Worm (Caenorhabditis elegans) whole organism, L4 larva: Measurements from ENCODE around the gene lgc-17.

ENCODE experiments used
- D1046.2 ChIP-seq: fragments of 200-800 bp; sonication (Bioruptor generic); IDR thresholded peaks from 2 replicates; pipeline ENCODE4 v1.3.6; 2022; ENCODE audit warnings: missing genetic modification characterization, missing compliant biosample characterization
- F26F4.8 ChIP-seq: fragments of 200-800 bp; sonication (Bioruptor generic); conservative IDR thresholded peaks from 2 replicates; pipeline ENCODE4 v1.3.6; 2022; ENCODE audit warnings: missing genetic modification characterization, missing compliant biosample characterization
- F37D6.2 ChIP-seq: sonication (generic microtip); optimal IDR thresholded peaks from 2 replicates; lab custom pipeline; 2016; ENCODE audit warnings: mild to moderate bottlenecking, missing genetic modification characterization, missing compliant biosample characterization
- F49E8.2 ChIP-seq: sonication (generic microtip); optimal IDR thresholded peaks from 2 replicates; lab custom pipeline; 2016; ENCODE audit warnings: missing compliant biosample characterization, mild to moderate bottlenecking, missing genetic modification characterization, borderline replicate concordance
- R02D3.7 ChIP-seq: fragments of 150-350 bp; sonication (generic microtip); optimal IDR thresholded peaks from 3 replicates; lab custom pipeline; 2014; ENCODE audit warnings: missing biosample characterization, missing genetic modification characterization
- Y105C5A.15 ChIP-seq: fragments of 200-800 bp; sonication (Bioruptor generic); IDR thresholded peaks from 2 replicates; pipeline ENCODE4 v1.3.6; 2022; ENCODE audit warnings: missing genetic modification characterization, missing compliant biosample characterization
- Y48G9A.11 ChIP-seq: fragments of 200-800 bp; sonication (Bioruptor generic); IDR thresholded peaks from 2 replicates; pipeline ENCODE4 v1.3.6; 2022; ENCODE audit warnings: missing genetic modification reagents, missing genetic modification characterization, missing compliant biosample characterization
- Y75B8A.6 ChIP-seq: fragments of 200-800 bp; sonication (Bioruptor generic); IDR thresholded peaks from 2 replicates; pipeline ENCODE4 v1.3.6; 2022; ENCODE audit warnings: missing genetic modification reagents, missing genetic modification characterization, missing compliant biosample characterization
- ZK546.5 ChIP-seq, 2 experiments: sonication (generic microtip); optimal IDR thresholded peaks; 2 replicates each; lab custom pipeline; 2017; ENCODE audit warnings: missing biosample characterization in 2 of 2, missing genetic modification characterization in 2 of 2
- aha-1 ChIP-seq: fragments of 150-350 bp; peaks from one replicate; lab custom pipeline; 2014; ENCODE audit warnings: missing biosample characterization, missing genetic modification characterization
- arid-1 ChIP-seq: fragments of 200-800 bp; sonication (Bioruptor generic); conservative IDR thresholded peaks from 2 replicates; pipeline ENCODE4 v1.3.6; 2022; ENCODE audit warnings: missing genetic modification reagents, missing genetic modification characterization, missing compliant biosample characterization
- attf-4 ChIP-seq: sonication (generic microtip); optimal IDR thresholded peaks from 3 replicates; lab custom pipeline; 2017; ENCODE audit warnings: missing biosample characterization, missing genetic modification characterization
- ceh-20 ChIP-seq: fragments of 200-800 bp; sonication (Bioruptor generic); IDR thresholded peaks from 2 replicates; pipeline ENCODE4 v1.3.6; 2022; ENCODE audit warnings: missing genetic modification reagents, missing genetic modification characterization, missing compliant biosample characterization
- ceh-32 ChIP-seq: sonication (generic microtip); optimal IDR thresholded peaks from 2 replicates; lab custom pipeline; 2016; ENCODE audit warnings: mild to moderate bottlenecking, missing genetic modification characterization, missing compliant biosample characterization; ENCODE audit not compliant: poor library complexity
- ceh-44 ChIP-seq: fragments of 200-800 bp; sonication (Bioruptor generic); IDR thresholded peaks from 2 replicates; pipeline ENCODE4 v1.3.6; 2022; ENCODE audit warnings: missing genetic modification reagents, missing genetic modification characterization, missing compliant biosample characterization
- ceh-82 ChIP-seq: sonication (generic microtip); optimal IDR thresholded peaks from 2 replicates; lab custom pipeline; 2017; ENCODE audit warnings: missing biosample characterization, missing genetic modification characterization
- cey-2 ChIP-seq: sonication (generic microtip); optimal IDR thresholded peaks from 3 replicates; lab custom pipeline; 2017; ENCODE audit warnings: missing genetic modification characterization, mild to moderate bottlenecking, missing compliant biosample characterization, antibody characterized with exemption, borderline replicate concordance; ENCODE audit not compliant: insufficient read depth
- dmd-9 ChIP-seq: fragments of 200-800 bp; sonication (Bioruptor generic); IDR thresholded peaks from 2 replicates; pipeline ENCODE4 v1.3.6; 2022; ENCODE audit warnings: missing genetic modification reagents, missing genetic modification characterization, missing compliant biosample characterization
- dpl-1 ChIP-seq: fragments of 150-350 bp; optimal IDR thresholded peaks from 2 replicates; lab custom pipeline; 2014; ENCODE audit warnings: missing biosample characterization, missing genetic modification reagents, missing genetic modification characterization
- egl-27 ChIP-seq: sonication (generic microtip); optimal IDR thresholded peaks from 3 replicates; lab custom pipeline; 2017; ENCODE audit warnings: missing biosample characterization, missing genetic modification reagents, missing genetic modification characterization
- egl-43 ChIP-seq: fragments of 200-800 bp; sonication (Bioruptor generic); IDR thresholded peaks from 2 replicates; pipeline ENCODE4 v1.3.6; 2022; ENCODE audit warnings: missing genetic modification reagents, missing genetic modification characterization, missing compliant biosample characterization
- hlh-11 ChIP-seq: fragments of 200-800 bp; sonication (Bioruptor generic); optimal IDR thresholded peaks from 2 replicates; lab custom pipeline; 2018; ENCODE audit warnings: mild to moderate bottlenecking, missing genetic modification characterization, missing compliant biosample characterization
- hmg-1.1 ChIP-seq: fragments of 200-800 bp; sonication (Bioruptor generic); IDR thresholded peaks from 2 replicates; pipeline ENCODE4 v1.3.6; 2022; ENCODE audit warnings: missing genetic modification reagents, missing genetic modification characterization, missing compliant biosample characterization
- lin-1 ChIP-seq: fragments of 200-800 bp; sonication (Bioruptor generic); IDR thresholded peaks from 2 replicates; pipeline ENCODE4 v1.3.6; 2022; ENCODE audit warnings: missing genetic modification reagents, missing genetic modification characterization, missing compliant biosample characterization
- lin-15B ChIP-seq: fragments of 150-350 bp; sonication (generic microtip); optimal IDR thresholded peaks from 3 replicates; lab custom pipeline; 2014; ENCODE audit warnings: missing biosample characterization, missing genetic modification characterization
- lin-29 ChIP-seq: fragments of 200-800 bp; sonication (Bioruptor generic); IDR thresholded peaks from 2 replicates; pipeline ENCODE4 v1.3.6; 2022; ENCODE audit warnings: missing genetic modification reagents, missing genetic modification characterization, missing compliant biosample characterization
- lir-3 ChIP-seq: sonication (generic microtip); optimal IDR thresholded peaks from 2 replicates; lab custom pipeline; 2016; ENCODE audit warnings: mild to moderate bottlenecking, missing genetic modification characterization, missing compliant biosample characterization
- madf-9 ChIP-seq: fragments of 200-800 bp; sonication (Bioruptor generic); conservative IDR thresholded peaks from 2 replicates; pipeline ENCODE4 v1.3.6; 2022; ENCODE audit warnings: missing genetic modification reagents, missing genetic modification characterization, missing compliant biosample characterization
- mdl-1 ChIP-seq, 2 experiments: fragments of 150-350 bp in 1 of 2; sonication (generic microtip) in 1 of 2; optimal IDR thresholded peaks; 2 replicates each; lab custom pipeline; 2014 to 2017; ENCODE audit warnings: missing biosample characterization in 2 of 2, missing genetic modification characterization in 2 of 2
- mes-2 ChIP-seq: sonication (generic microtip); optimal IDR thresholded peaks from 2 replicates; lab custom pipeline; 2016; ENCODE audit warnings: missing genotype, mild to moderate bottlenecking, missing genetic modification characterization, missing compliant biosample characterization; ENCODE audit not compliant: poor library complexity, severe bottlenecking
- nhr-237 ChIP-seq: sonication (generic microtip); optimal IDR thresholded peaks from 2 replicates; lab custom pipeline; 2017; ENCODE audit warnings: missing biosample characterization, missing genetic modification characterization
- nhr-42 ChIP-seq: fragments of 200-800 bp; sonication (Bioruptor generic); IDR thresholded peaks from 2 replicates; pipeline ENCODE4 v1.3.6; 2022; ENCODE audit warnings: missing genetic modification characterization, missing compliant biosample characterization
- nhr-48 ChIP-seq: sonication (generic microtip); optimal IDR thresholded peaks from 2 replicates; lab custom pipeline; 2016; ENCODE audit warnings: mild to moderate bottlenecking, missing genetic modification characterization, missing compliant biosample characterization
- nhr-6 ChIP-seq: fragments of 150-350 bp; optimal IDR thresholded peaks from 2 replicates; lab custom pipeline; 2014; ENCODE audit warnings: missing biosample characterization, missing genetic modification characterization
- nhr-76 ChIP-seq: fragments of 150-350 bp; optimal IDR thresholded peaks from 2 replicates; lab custom pipeline; 2014; ENCODE audit warnings: missing biosample characterization, missing genetic modification characterization
- pha-4 ChIP-seq, 2 experiments: fragments of 150-350 bp in 1 of 2; fragments of 200-800 bp in 1 of 2; sonication (Bioruptor generic) in 1 of 2; IDR thresholded peaks in 1 of 2; optimal IDR thresholded peaks in 1 of 2; 2 replicates each; pipeline versions ENCODE4 v1.3.6 to Lab custom; 2014 to 2022; ENCODE audit warnings: missing genetic modification characterization in 2 of 2, missing genetic modification reagents in 2 of 2, missing biosample characterization in 1 of 2, missing compliant biosample characterization in 1 of 2
- php-3 ChIP-seq: fragments of 200-800 bp; sonication (Bioruptor generic); IDR thresholded peaks from 2 replicates; pipeline ENCODE4 v1.3.6; 2022; ENCODE audit warnings: missing genetic modification reagents, missing genetic modification characterization, missing compliant biosample characterization
- pqm-1 ChIP-seq: sonication (generic microtip); optimal IDR thresholded peaks from 2 replicates; lab custom pipeline; 2017; ENCODE audit warnings: missing biosample characterization, missing genetic modification characterization
- rbr-2 ChIP-seq: sonication (generic microtip); optimal IDR thresholded peaks from 2 replicates; lab custom pipeline; 2016; ENCODE audit warnings: missing genotype, missing genetic modification characterization, missing compliant biosample characterization
- sdz-12 ChIP-seq: fragments of 200-800 bp; sonication (Bioruptor generic); optimal IDR thresholded peaks from 2 replicates; lab custom pipeline; 2018; ENCODE audit warnings: mild to moderate bottlenecking, missing genetic modification characterization, missing compliant biosample characterization
- set-16 ChIP-seq: fragments of 200-800 bp; sonication (Bioruptor generic); IDR thresholded peaks from 2 replicates; pipeline ENCODE4 v1.3.6; 2022; ENCODE audit warnings: missing genetic modification reagents, missing genetic modification characterization, missing compliant biosample characterization
- snpc-4 ChIP-seq: fragments of 150-350 bp; optimal IDR thresholded peaks from 2 replicates; lab custom pipeline; 2014; ENCODE audit warnings: missing biosample characterization, missing genetic modification characterization
- tag-97 ChIP-seq: fragments of 200-800 bp; sonication (Bioruptor generic); IDR thresholded peaks from 2 replicates; pipeline ENCODE4 v1.3.6; 2022; ENCODE audit warnings: missing genetic modification characterization, missing compliant biosample characterization
- unc-130 ChIP-seq: sonication (generic microtip); optimal IDR thresholded peaks from 2 replicates; lab custom pipeline; 2016; ENCODE audit warnings: missing genetic modification reagents, missing genetic modification characterization, missing compliant biosample characterization
- vab-7 ChIP-seq: fragments of 200-800 bp; sonication (Bioruptor generic); IDR thresholded peaks from 2 replicates; pipeline ENCODE4 v1.3.6; 2022; ENCODE audit warnings: missing genetic modification reagents, missing genetic modification characterization, missing compliant biosample characterization
- zfp-3 ChIP-seq: fragments of 200-800 bp; sonication (Bioruptor generic); conservative IDR thresholded peaks from 2 replicates; pipeline ENCODE4 v1.3.6; 2022; ENCODE audit warnings: missing genetic modification reagents, missing genetic modification characterization, missing compliant biosample characterization
- ztf-7 ChIP-seq: fragments of 150-350 bp; optimal IDR thresholded peaks from 2 replicates; lab custom pipeline; 2014; ENCODE audit warnings: missing biosample characterization, missing genetic modification characterization

Gene lgc-17

ce11 chrX:12104630-12105029 lies 16.8 kb upstream of the lgc-17 start, which contains the start of gene col-181:
Gene col-181, plus strand, starts transcription at chrX:12104930.
- peak; percentile 61 for TF ChIP-seq hlh-11 (tag; lab: Kevin White, UChicago)
- peak; percentile 21 for TF ChIP-seq nhr-48
- TF ChIP-seq nhr-6 (tag; lab: Kevin White, UChicago): no peak
- peak; percentile 89 for TF ChIP-seq aha-1 (tag; lab: Kevin White, UChicago)
- TF ChIP-seq snpc-4 (tag; lab: Kevin White, UChicago): no peak

ce11 chrX:12105458-12105857 lies 15.9 kb upstream of the lgc-17 start:
- TF ChIP-seq set-16 (GFP tag; lab: Robert Waterston, UW) (peak; percentile 95), madf-9 (GFP tag; lab: Robert Waterston, UW) (no peak), ceh-20 (GFP tag; lab: Robert Waterston, UW) (no peak)

- TF ChIP-seq lin-15B (tag; lab: Kevin White, UChicago) (no peak), hmg-1.1 (GFP tag; lab: Robert Waterston, UW) (peak; percentile 97), egl-27 (tag; lab: Kevin White, UChicago) (no peak), ceh-32 (tag; lab: Kevin White, UChicago) (peak; percentile 71), rbr-2 (tag; lab: Kevin White, UChicago) (peak; percentile 86), dmd-9 (peak; percentile 70; the same call in 1 of the 2 replicates), pha-4 (GFP tag; IDR thresholded peaks at IDR 0.05; lab: Robert Waterston, UW) (peak; percentile 95), pha-4 (tag; optimal IDR thresholded peaks at IDR 0.05; lab: Kevin White, UChicago) (no peak), vab-7 (GFP tag; lab: Robert Waterston, UW) (peak; percentile 97), Y75B8A.6 (GFP tag; lab: Robert Waterston, UW) (peak; percentile 90), sdz-12 (GFP tag; lab: Kevin White, UChicago) (no peak), attf-4 (tag; lab: Kevin White, UChicago) (no peak), Y48G9A.11 (peak; percentile 74), mes-2 (tag; lab: Kevin White, UChicago) (no peak), F26F4.8 (GFP tag; lab: Robert Waterston, UW) (no peak; the same call in 1 of the 2 replicates), lir-3 (tag; lab: Kevin White, UChicago) (peak; percentile 82), egl-43 (GFP tag; lab: Robert Waterston, UW) (no peak), F49E8.2 (tag; lab: Kevin White, UChicago) (peak; percentile 37), dpl-1 (GFP tag; lab: Kevin White, UChicago) (no peak), lin-29 (GFP tag; lab: Robert Waterston, UW) (peak; percentile 46; the same call in 1 of the 2 replicates), F37D6.2 (tag; lab: Kevin White, UChicago) (peak; percentile 78), lin-1 (GFP tag; lab: Robert Waterston, UW) (peak; percentile 92), pqm-1 (tag; lab: Kevin White, UChicago) (no peak), D1046.2 (peak; percentile 91), aha-1 (tag; lab: Kevin White, UChicago) (peak; percentile 96), nhr-237 (no peak), ZK546.5 (tag; optimal IDR thresholded peaks at IDR 0.05; lab: Kevin White, UChicago) (no peak), arid-1 (GFP tag; lab: Robert Waterston, UW) (peak; percentile 94), Y105C5A.15 (GFP tag; lab: Robert Waterston, UW) (peak; percentile 93), ztf-7 (tag; lab: Kevin White, UChicago) (peak; percentile 80), ceh-82 (no peak), R02D3.7 (peak; percentile 10), cey-2 (tag; lab: Kevin White, UChicago) (peak; percentile 84), nhr-42 (GFP tag; lab: Robert Waterston, UW) (peak; percentile 77; the same call in 1 of the 2 replicates), ceh-44 (GFP tag; lab: Robert Waterston, UW) (peak; percentile 86), zfp-3 (peak; percentile 76; the same call in 1 of the 2 replicates), tag-97 (no peak), nhr-76 (tag; lab: Kevin White, UChicago) (no peak), mdl-1 (tag; optimal IDR thresholded peaks at IDR 0.05; lab: Kevin White, UChicago) (peak; percentile 27 to 63), madf-9 (GFP tag; lab: Robert Waterston, UW) (peak; percentile 85), php-3 (GFP tag; lab: Robert Waterston, UW) (no peak), unc-130 (peak; percentile 69)
Observed at ce11 chrX:12106004-12106403, 15.4 kb upstream of the lgc-17 start.
